Worm (Caenorhabditis elegans) whole organism, L3 larva: ENCODE results near the gene fbxb-75.

Source experiments
- daf-12 ChIP-seq: fragments of 150-350 bp; optimal IDR thresholded peaks from 2 replicates; lab custom pipeline; 2014; ENCODE audit warnings: missing biosample characterization, missing genetic modification reagents, missing genetic modification characterization
- egl-27 ChIP-seq: sonication (generic microtip); optimal IDR thresholded peaks from 4 replicates; lab custom pipeline; 2017; ENCODE audit warnings: missing biosample characterization, missing genetic modification reagents, missing genetic modification characterization
- eor-1 ChIP-seq, 2 experiments: fragments of 150-350 bp; optimal IDR thresholded peaks; 2 replicates each; lab custom pipeline; 2014 to 2018; ENCODE audit warnings: missing biosample characterization in 2 of 2, missing genetic modification characterization in 2 of 2
- fos-1 ChIP-seq: fragments of 150-350 bp; optimal IDR thresholded peaks from 2 replicates; lab custom pipeline; 2014; ENCODE audit warnings: missing biosample characterization, missing genetic modification characterization
- nhr-11 ChIP-seq: fragments of 150-350 bp; optimal IDR thresholded peaks from 2 replicates; lab custom pipeline; 2014; ENCODE audit warnings: missing biosample characterization, missing genetic modification characterization
- nhr-25 ChIP-seq: sonication (generic microtip); optimal IDR thresholded peaks from 2 replicates; lab custom pipeline; 2017; ENCODE audit warnings: missing biosample characterization, missing genetic modification characterization
- nhr-76 ChIP-seq: fragments of 150-350 bp; sonication (generic microtip); optimal IDR thresholded peaks from 5 replicates; lab custom pipeline; 2014; ENCODE audit warnings: missing biosample characterization, missing genetic modification characterization
- pha-4 ChIP-seq: fragments of 150-350 bp; optimal IDR thresholded peaks from 2 replicates; lab custom pipeline; 2014; ENCODE audit warnings: missing biosample characterization, missing genetic modification reagents, missing genetic modification characterization
- tbx-2 ChIP-seq: sonication (generic microtip); optimal IDR thresholded peaks from 2 replicates; lab custom pipeline; 2016; ENCODE audit warnings: mild to moderate bottlenecking, missing genetic modification characterization, missing compliant biosample characterization
- unc-62 ChIP-seq: fragments of 150-350 bp; sonication (generic microtip); optimal IDR thresholded peaks from 4 replicates; lab custom pipeline; 2014; ENCODE audit warnings: missing biosample characterization, missing genetic modification reagents, missing genetic modification characterization
- ztf-11 ChIP-seq: fragments of 150-350 bp; optimal IDR thresholded peaks from 2 replicates; lab custom pipeline; 2014; ENCODE audit warnings: missing biosample characterization, missing genetic modification characterization
- ztf-4 ChIP-seq: fragments of 150-350 bp; optimal IDR thresholded peaks from 2 replicates; lab custom pipeline; 2014; ENCODE audit warnings: missing biosample characterization, missing genetic modification characterization

DNA sequence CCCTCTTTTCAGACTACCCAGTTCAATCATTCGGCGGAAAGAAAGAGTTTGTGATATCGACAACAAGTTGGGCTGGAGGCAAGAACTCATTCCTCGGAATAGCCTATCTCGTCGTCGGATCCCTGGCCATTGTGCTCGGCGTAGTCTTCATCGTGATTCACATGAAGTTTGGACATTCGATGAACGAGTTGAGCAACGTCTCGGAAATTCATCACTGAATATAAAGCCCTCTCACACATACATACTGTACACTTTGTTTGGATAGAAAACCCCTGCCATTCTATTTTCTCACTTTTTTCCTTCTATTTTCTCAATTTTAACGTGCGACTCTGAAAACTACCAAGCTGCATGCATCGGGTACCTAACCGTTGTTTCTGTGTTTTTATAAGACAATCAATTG lies 8.5 kb upstream of the fbxb-75 start, which contains the start of gene R08C7.12:
- TF ChIP-seq unc-62 (GFP tag; lab: Kevin White, UChicago) = no peak
- no peak for TF ChIP-seq daf-12 (tag; lab: Kevin White, UChicago)
- no peak for TF ChIP-seq pha-4 (tag; lab: Kevin White, UChicago)
- TF ChIP-seq eor-1 (tag; optimal IDR thresholded peaks at IDR 0.05; lab: Kevin White, UChicago) = no peak
- TF ChIP-seq nhr-25 (tag; lab: Kevin White, UChicago) = no peak
- TF ChIP-seq ztf-4 = no peak
- no peak for TF ChIP-seq ztf-11 (tag; lab: Kevin White, UChicago)
- TF ChIP-seq egl-27 = no peak
- no peak for TF ChIP-seq tbx-2 (tag; lab: Kevin White, UChicago)
- TF ChIP-seq nhr-11 (tag; lab: Kevin White, UChicago) = no peak
- TF ChIP-seq fos-1 (tag; lab: Kevin White, UChicago) = no peak
- no peak for TF ChIP-seq nhr-76
